Worm (Caenorhabditis elegans): Measurements from ENCODE around the gene nhr-237.

The nhr-237 gene

ce11 chrV:1618760-1619159, 7.9 kb downstream of the nhr-237 start, which contains the start of gene nhr-179:
Gene nhr-179, minus strand, starts transcription at chrV:1618860.
- no peak for TF ChIP-seq duxl-1 (tag; optimal IDR thresholded peaks at IDR 0.05; ENCODE audit: poor library complexity)
- TF ChIP-seq lin-39 (tag; optimal IDR thresholded peaks at IDR 0.05), result no peak
- TF ChIP-seq nhr-111 (GFP tag; optimal IDR thresholded peaks at IDR 0.05), result no peak
- no peak for TF ChIP-seq dmd-6 (GFP tag; IDR thresholded peaks at IDR 0.05)
- no peak for TF ChIP-seq zip-11 (GFP tag; IDR thresholded peaks at IDR 0.05)
- no peak for TF ChIP-seq set-16 (GFP tag; IDR thresholded peaks at IDR 0.05)
- TF ChIP-seq D1046.2 (GFP tag; IDR thresholded peaks at IDR 0.05), result no peak

ce11 chrV:1614726-1615125, 11.9 kb downstream of the nhr-237 start, which contains the start of gene srbc-41:
Gene srbc-41, minus strand, starts transcription at chrV:1614826.
- TF ChIP-seq spr-3 (GFP tag; optimal IDR thresholded peaks at IDR 0.05) (no peak), madf-5 (GFP tag; IDR thresholded peaks at IDR 0.05) (no peak)

- no peak for TF ChIP-seq saeg-2 (GFP tag; IDR thresholded peaks at IDR 0.05)
- TF ChIP-seq unc-62 (GFP tag; optimal IDR thresholded peaks at IDR 0.05 in 1 of 2), result peak in 1 of 2 experiments; percentile 1
- TF ChIP-seq unc-62 (tag; optimal IDR thresholded peaks at IDR 0.05), result no peak
- peak; percentile 95 for TF ChIP-seq aha-1 (tag)
Measured at ce11 chrV:1611570-1611969, 15.1 kb downstream of the nhr-237 start.

ce11 chrV:1610097-1610496, 16.5 kb downstream of the nhr-237 start, which contains the start of gene nhr-177:
Gene nhr-177, plus strand, starts transcription at chrV:1610263.
- no peak for TF ChIP-seq ztf-7 (tag; optimal IDR thresholded peaks at IDR 0.05)
- TF ChIP-seq zag-1 (tag; optimal IDR thresholded peaks at IDR 0.05), result no peak
- no peak for TF ChIP-seq hlh-30 (tag; optimal IDR thresholded peaks at IDR 0.05; ENCODE audit: insufficient read depth)
- no peak for TF ChIP-seq saeg-2 (GFP tag; IDR thresholded peaks at IDR 0.05)
- TF ChIP-seq mes-2 (tag; optimal IDR thresholded peaks at IDR 0.05; ENCODE audit: poor library complexity, severe bottlenecking), result no peak
- TF ChIP-seq sdz-12 (GFP tag; optimal IDR thresholded peaks at IDR 0.05), result no peak
- TF ChIP-seq ceh-62 (tag; optimal IDR thresholded peaks at IDR 0.05), result no peak
- no peak for TF ChIP-seq lin-29 (GFP tag; IDR thresholded peaks at IDR 0.05)
- no peak for TF ChIP-seq ZK337.2 (GFP tag; IDR thresholded peaks at IDR 0.05)
- no peak for TF ChIP-seq F37D6.2 (tag; optimal IDR thresholded peaks at IDR 0.05)
- TF ChIP-seq dve-1 (tag; optimal IDR thresholded peaks at IDR 0.05; ENCODE audit: insufficient read depth), result peak; percentile 65
- TF ChIP-seq unc-62 (GFP tag; optimal IDR thresholded peaks at IDR 0.05 in 1 of 2), result peak in 1 of 2 experiments; percentile 35
- no peak for TF ChIP-seq unc-62 (tag; optimal IDR thresholded peaks at IDR 0.05)
- peak; percentile 63 for TF ChIP-seq dmd-6 (GFP tag; IDR thresholded peaks at IDR 0.05)
- TF ChIP-seq fos-1 (tag; optimal IDR thresholded peaks at IDR 0.05), result no peak
- TF ChIP-seq aha-1 (tag), result peak; percentile 5
- TF ChIP-seq ceh-44 (GFP tag; IDR thresholded peaks at IDR 0.05), result no peak
- TF ChIP-seq tra-1 (GFP tag; IDR thresholded peaks at IDR 0.05), result no peak
- no peak for TF ChIP-seq nhr-11 (tag; optimal IDR thresholded peaks at IDR 0.05)
- no peak for TF ChIP-seq egl-43 (GFP tag; IDR thresholded peaks at IDR 0.05)
- TF ChIP-seq nhr-77 (tag; optimal IDR thresholded peaks at IDR 0.05), result peak; percentile 16
- peak; percentile 89 for TF ChIP-seq nhr-28 (tag; optimal IDR thresholded peaks at IDR 0.05)
- no peak for TF ChIP-seq dmd-8 (GFP tag; IDR thresholded peaks at IDR 0.05)
- TF ChIP-seq Y75B8A.6 (GFP tag; IDR thresholded peaks at IDR 0.05), result no peak
- TF ChIP-seq nhr-42 (GFP tag; IDR thresholded peaks at IDR 0.05), result no peak
- TF ChIP-seq zfp-2 (tag; optimal IDR thresholded peaks at IDR 0.05), result no peak
- TF ChIP-seq ceh-28 (tag; optimal IDR thresholded peaks at IDR 0.05), result no peak
- TF ChIP-seq set-16 (GFP tag; IDR thresholded peaks at IDR 0.05), result no peak
- no peak for TF ChIP-seq T26A8.4 (GFP tag; IDR thresholded peaks at IDR 0.05)
- TF ChIP-seq lim-7 (GFP tag; IDR thresholded peaks at IDR 0.05), result no peak
- no peak for TF ChIP-seq fkh-10 (GFP tag; optimal IDR thresholded peaks at IDR 0.05)
- no peak for TF ChIP-seq nhr-6 (tag; optimal IDR thresholded peaks at IDR 0.05)
- TF ChIP-seq mxl-3 (GFP tag; optimal IDR thresholded peaks at IDR 0.05), result peak; percentile 15
- TF ChIP-seq lin-15B (tag; optimal IDR thresholded peaks at IDR 0.05), result no peak
- no peak for TF ChIP-seq ZK546.5 (tag; optimal IDR thresholded peaks at IDR 0.05)
- no peak for TF ChIP-seq attf-4 (tag; optimal IDR thresholded peaks at IDR 0.05)
- TF ChIP-seq madf-9 (GFP tag; conservative IDR thresholded peaks at IDR 0.05), result no peak
- peak; percentile 53 for TF ChIP-seq pqm-1 (tag; optimal IDR thresholded peaks at IDR 0.05)
- no peak for TF ChIP-seq pha-4 (GFP tag; IDR thresholded peaks at IDR 0.05)
- TF ChIP-seq pha-4 (tag; optimal IDR thresholded peaks at IDR 0.05), result no peak

Data from whole organism, L4 larva.